Fruit fly (Drosophila melanogaster): ENCODE results near the gene Acbp5.

Gene Acbp5

dm6 chr3L:8781993-8782392 lies 6.4 kb downstream of the Acbp5 start (continued):
- peak in 1 of 2 experiments; percentile 72 for TF ChIP-seq salr (GFP tag; optimal IDR thresholded peaks at IDR 0.05)
- no peak for TF ChIP-seq vri (GFP tag; optimal IDR thresholded peaks at IDR 0.05)
- no peak for TF ChIP-seq Blimp-1 (GFP tag; optimal IDR thresholded peaks at IDR 0.05)
- peak; percentile 93 for TF ChIP-seq CG32006 (GFP tag; optimal IDR thresholded peaks at IDR 0.05)
- no peak for TF ChIP-seq CG16779 (tag; optimal IDR thresholded peaks at IDR 0.05)
- peak; percentile 15 for TF ChIP-seq acj6 (GFP tag; optimal IDR thresholded peaks at IDR 0.05)
- peak; percentile 25; the same call in 1 of the 2 replicates for TF ChIP-seq Gug (GFP tag; IDR thresholded peaks at IDR 0.05)

- TF ChIP-seq CG10631 (GFP tag; optimal IDR thresholded peaks at IDR 0.05), result no peak
- peak; percentile 58 for TF ChIP-seq fkh (GFP tag; optimal IDR thresholded peaks at IDR 0.05)
Measured at dm6 chr3L:8780723-8781296, 7.5 kb downstream of the Acbp5 start.

dm6 chr3L:8777313-8777924 lies 10.9 kb downstream of the Acbp5 start:
- no peak for TF ChIP-seq cyc (GFP tag; optimal IDR thresholded peaks at IDR 0.05)
- TF ChIP-seq Sox15 (GFP tag; optimal IDR thresholded peaks at IDR 0.05), result no peak
- peak; percentile 7 for TF ChIP-seq OdsH (GFP tag; optimal IDR thresholded peaks at IDR 0.05)
- TF ChIP-seq CG32006 (GFP tag; optimal IDR thresholded peaks at IDR 0.05), result no peak
- TF ChIP-seq CG4318 (GFP tag; optimal IDR thresholded peaks at IDR 0.05), result no peak
- TF ChIP-seq Gug (GFP tag; IDR thresholded peaks at IDR 0.05), result no peak
- TF ChIP-seq pdm3 (GFP tag; optimal IDR thresholded peaks at IDR 0.05), result no peak
- no peak for TF ChIP-seq fkh (GFP tag; optimal IDR thresholded peaks at IDR 0.05)
- no peak for TF ChIP-seq Ets96B (tag; optimal IDR thresholded peaks at IDR 0.05)
- TF ChIP-seq CG10631 (GFP tag; optimal IDR thresholded peaks at IDR 0.05), result no peak
- no peak for TF ChIP-seq Lpt (GFP tag; optimal IDR thresholded peaks at IDR 0.05)
- TF ChIP-seq fd85E (GFP tag; optimal IDR thresholded peaks at IDR 0.05), result no peak
- TF ChIP-seq Hr39 (GFP tag; optimal IDR thresholded peaks at IDR 0.05), result peak; percentile 17
- TF ChIP-seq CG11902 (GFP tag; optimal IDR thresholded peaks at IDR 0.05), result no peak
- TF ChIP-seq CG6276 (GFP tag; optimal IDR thresholded peaks at IDR 0.05), result no peak
- TF ChIP-seq Ets21C (GFP tag; optimal IDR thresholded peaks at IDR 0.05), result no peak
- TF ChIP-seq CG8319 (GFP tag; optimal IDR thresholded peaks at IDR 0.05), result no peak
- TF ChIP-seq CG6808 (GFP tag; optimal IDR thresholded peaks at IDR 0.05), result no peak
- no peak for TF ChIP-seq acj6 (GFP tag; optimal IDR thresholded peaks at IDR 0.05)
- peak; percentile 20 for TF ChIP-seq Sox14 (GFP tag; optimal IDR thresholded peaks at IDR 0.05)
- peak; percentile 61 for TF ChIP-seq esn (GFP tag; optimal IDR thresholded peaks at IDR 0.05)
- TF ChIP-seq CG9139 (GFP tag; optimal IDR thresholded peaks at IDR 0.05), result no peak
- no peak for TF ChIP-seq CG6163 (GFP tag; IDR thresholded peaks at IDR 0.05)
- TF ChIP-seq svp (GFP tag), result peak; percentile 75
- no peak for TF ChIP-seq Blimp-1 (GFP tag; optimal IDR thresholded peaks at IDR 0.05)
- no peak for TF ChIP-seq CG11762 (GFP tag; optimal IDR thresholded peaks at IDR 0.05; ENCODE audit: insufficient read depth)
- peak; percentile 27 for TF ChIP-seq achi (GFP tag; optimal IDR thresholded peaks at IDR 0.05)
- TF ChIP-seq CG3919 (GFP tag; optimal IDR thresholded peaks at IDR 0.05), result no peak
- TF ChIP-seq dsx (GFP tag; optimal IDR thresholded peaks at IDR 0.05; ENCODE audit: poor library complexity, severe bottlenecking), result no peak
- TF ChIP-seq Eip93F (GFP tag; optimal IDR thresholded peaks at IDR 0.05), result peak; percentile 14
- TF ChIP-seq CG31627 (GFP tag; optimal IDR thresholded peaks at IDR 0.05), result peak; percentile 0
- no peak for TF ChIP-seq CG11294 (GFP tag; IDR thresholded peaks at IDR 0.05)
- no peak for TF ChIP-seq spab (GFP tag; optimal IDR thresholded peaks at IDR 0.05)
- TF ChIP-seq CG1621 (tag; optimal IDR thresholded peaks at IDR 0.05), result no peak
- TF ChIP-seq Met (GFP tag; optimal IDR thresholded peaks at IDR 0.05), result peak; percentile 45
- no peak for TF ChIP-seq dac (GFP tag; optimal IDR thresholded peaks at IDR 0.05)
- no peak for TF ChIP-seq Hr38 (GFP tag; optimal IDR thresholded peaks at IDR 0.05)
- no peak for TF ChIP-seq topi (GFP tag; optimal IDR thresholded peaks at IDR 0.05)
- no peak for TF ChIP-seq fd59A (GFP tag; optimal IDR thresholded peaks at IDR 0.05)
- no peak for TF ChIP-seq eg (GFP tag; IDR thresholded peaks at IDR 0.05)
- peak; percentile 37 for TF ChIP-seq vri (GFP tag; optimal IDR thresholded peaks at IDR 0.05)
- TF ChIP-seq Eip78C (GFP tag), result peak; percentile 60
- TF ChIP-seq Eip75B (GFP tag; optimal IDR thresholded peaks at IDR 0.05), result no peak
- no peak for TF ChIP-seq CG16779 (tag; optimal IDR thresholded peaks at IDR 0.05)
- TF ChIP-seq net (GFP tag; optimal IDR thresholded peaks at IDR 0.05), result no peak

Data from whole organism, prepupa.